Fruit fly (Drosophila melanogaster): ENCODE measurements around the gene Atg18a.

The Atg18a gene

dm6 chr3L:8180464-8181137 is 6.1 kb upstream of the Atg18a start, which contains the start of the genes mthl7 and Uxs (continued):
- TF ChIP-seq Camta (GFP tag; optimal IDR thresholded peaks at IDR 0.05) (no peak), CG8388 (GFP tag; optimal IDR thresholded peaks at IDR 0.05) (no peak), disco-r (GFP tag; optimal IDR thresholded peaks at IDR 0.05) (no peak), CG18011 (GFP tag; optimal IDR thresholded peaks at IDR 0.05) (no peak), CG13296 (GFP tag; optimal IDR thresholded peaks at IDR 0.05) (no peak), Pdp1 (GFP tag; optimal IDR thresholded peaks at IDR 0.05) (peak in 1 of 2 experiments; percentile 34), kni (GFP tag; optimal IDR thresholded peaks at IDR 0.05) (no peak), CG5180 (GFP tag; optimal IDR thresholded peaks at IDR 0.05) (no peak), sd (tag; optimal IDR thresholded peaks at IDR 0.05) (no peak), Fer2 (tag; optimal IDR thresholded peaks at IDR 0.05) (no peak), fd96Cb (tag; optimal IDR thresholded peaks at IDR 0.05) (no peak), bab2 (GFP tag; optimal IDR thresholded peaks at IDR 0.05) (no peak), mld (GFP tag; IDR thresholded peaks at IDR 0.05; ENCODE audit: partially characterized antibody) (no peak), H2.0 (GFP tag; IDR thresholded peaks at IDR 0.05) (no peak), BtbVII (GFP tag; optimal IDR thresholded peaks at IDR 0.05) (no peak), dmrt11E (tag; optimal IDR thresholded peaks at IDR 0.05) (no peak), insv (GFP tag; optimal IDR thresholded peaks at IDR 0.05) (no peak), hbn (GFP tag; IDR thresholded peaks at IDR 0.05; ENCODE audit: partially characterized antibody) (peak; percentile 29; the same call in 1 of the 2 replicates), oc (tag; optimal IDR thresholded peaks at IDR 0.05) (no peak), CG8924 (tag; optimal IDR thresholded peaks at IDR 0.05) (no peak), CG17802 (tag; optimal IDR thresholded peaks at IDR 0.05) (no peak), CG10565 (GFP tag; optimal IDR thresholded peaks at IDR 0.05) (no peak), ato (GFP tag; IDR thresholded peaks at IDR 0.05; ENCODE audit: partially characterized antibody) (no peak), jing (GFP tag; optimal IDR thresholded peaks at IDR 0.05) (no peak), CG10654 (GFP tag; optimal IDR thresholded peaks at IDR 0.05) (no peak), Hmr (GFP tag; optimal IDR thresholded peaks at IDR 0.05) (no peak), HLHmδ (GFP tag; optimal IDR thresholded peaks at IDR 0.05) (no peak), yki (optimal IDR thresholded peaks at IDR 0.05) (no peak), Ets65A (GFP tag) (no peak), Ets97D (GFP tag; optimal IDR thresholded peaks at IDR 0.05) (peak; percentile 16), wek (GFP tag; optimal IDR thresholded peaks at IDR 0.05) (no peak), Xbp1 (GFP tag; optimal IDR thresholded peaks at IDR 0.05) (no peak), Doc3 (GFP tag; IDR thresholded peaks at IDR 0.05; ENCODE audit: partially characterized antibody) (0 out of 3 replicates have a peak, but pooled peaks have one; percentile 46), CG6272 (GFP tag; IDR thresholded peaks at IDR 0.05) (no peak), CG17361 (GFP tag; IDR thresholded peaks at IDR 0.05) (no peak), ATbp (GFP tag; optimal IDR thresholded peaks at IDR 0.05) (no peak), pita (GFP tag; optimal IDR thresholded peaks at IDR 0.05) (no peak), CG4854 (GFP tag; optimal IDR thresholded peaks at IDR 0.05) (no peak), fd3F (GFP tag; optimal IDR thresholded peaks at IDR 0.05) (no peak), CG1233 (GFP tag; optimal IDR thresholded peaks at IDR 0.05) (no peak), tll (GFP tag; optimal IDR thresholded peaks at IDR 0.05) (no peak), CG15011 (GFP tag; optimal IDR thresholded peaks at IDR 0.05) (no peak), Elba2 (GFP tag; optimal IDR thresholded peaks at IDR 0.05) (no peak), CG15514 (GFP tag; optimal IDR thresholded peaks at IDR 0.05) (peak; percentile 45), Trl (optimal IDR thresholded peaks at IDR 0.05) (no peak), Trl (GFP tag; optimal IDR thresholded peaks at IDR 0.05) (no peak), onecut (GFP tag; IDR thresholded peaks at IDR 0.05) (no peak), dpn (GFP tag; optimal IDR thresholded peaks at IDR 0.05) (no peak), CG15073 (GFP tag; optimal IDR thresholded peaks at IDR 0.05) (no peak)

Data from whole organism, embryonic.